Worm (Caenorhabditis elegans) whole organism, young adult: ENCODE measurements around the gene nlp-43.

Experiments used
- B0261.1 ChIP-seq: sonication (generic microtip); optimal IDR thresholded peaks from 2 replicates; lab custom pipeline; 2016; ENCODE audit warnings: mild to moderate bottlenecking, missing genetic modification characterization, moderate library complexity, missing compliant biosample characterization
- C06A6.2 ChIP-seq: fragments of 200-800 bp; sonication (Bioruptor generic); conservative IDR thresholded peaks from 2 replicates; pipeline ENCODE4 v1.3.6; 2022; ENCODE audit warnings: missing genetic modification characterization, missing compliant biosample characterization
- F10E7.11 ChIP-seq: sonication (generic microtip); optimal IDR thresholded peaks from 2 replicates; lab custom pipeline; 2017; ENCODE audit warnings: mild to moderate bottlenecking, missing genetic modification characterization, moderate library complexity, missing compliant biosample characterization
- F33H1.4 ChIP-seq: fragments of 200-800 bp; sonication (Bioruptor generic); IDR thresholded peaks from 2 replicates; pipeline ENCODE4 v1.3.6; 2022; ENCODE audit warnings: missing genetic modification reagents, missing genetic modification characterization, missing compliant biosample characterization
- K11D2.4 ChIP-seq: fragments of 200-800 bp; sonication (Bioruptor generic); IDR thresholded peaks from 2 replicates; pipeline ENCODE4 v1.3.6; 2022; ENCODE audit warnings: missing genetic modification reagents, missing genetic modification characterization, missing compliant biosample characterization
- Y53G8AR.9 ChIP-seq: fragments of 200-800 bp; sonication (Bioruptor generic); conservative IDR thresholded peaks from 2 replicates; pipeline ENCODE4 v1.3.6; 2022; ENCODE audit warnings: missing genetic modification reagents, missing genetic modification characterization, missing compliant biosample characterization
- Y56A3A.18 ChIP-seq: fragments of 200-800 bp; sonication (Bioruptor generic); IDR thresholded peaks from 2 replicates; pipeline ENCODE4 v1.3.6; 2022; ENCODE audit warnings: missing genetic modification reagents, missing genetic modification characterization, missing compliant biosample characterization
- akir-1 ChIP-seq: fragments of 200-800 bp; sonication (Bioruptor generic); optimal IDR thresholded peaks from 2 replicates; lab custom pipeline; 2018; ENCODE audit warnings: mild to moderate bottlenecking, missing genetic modification characterization, moderate library complexity, missing compliant biosample characterization
- atf-7 ChIP-seq: sonication (generic microtip); optimal IDR thresholded peaks from 2 replicates; lab custom pipeline; 2017; ENCODE audit warnings: mild to moderate bottlenecking, missing genetic modification characterization, missing compliant biosample characterization
- athp-1 ChIP-seq: sonication (generic microtip); optimal IDR thresholded peaks from 2 replicates; lab custom pipeline; 2017; ENCODE audit warnings: mild to moderate bottlenecking, missing genetic modification characterization, missing compliant biosample characterization
- attf-5 ChIP-seq: fragments of 200-800 bp; sonication (Bioruptor generic); optimal IDR thresholded peaks from 2 replicates; lab custom pipeline; 2018; ENCODE audit warnings: mild to moderate bottlenecking, missing genetic modification characterization, missing compliant biosample characterization
- ceh-100 ChIP-seq: fragments of 200-800 bp; sonication (Bioruptor generic); IDR thresholded peaks from 2 replicates; pipeline ENCODE4 v1.3.6; 2022; ENCODE audit warnings: missing genetic modification reagents, missing genetic modification characterization, missing compliant biosample characterization
- ceh-79 ChIP-seq: sonication (generic microtip); optimal IDR thresholded peaks from 2 replicates; lab custom pipeline; 2017; ENCODE audit warnings: mild to moderate bottlenecking, missing genetic modification characterization, missing compliant biosample characterization
- egl-44 ChIP-seq: fragments of 200-800 bp; sonication (Bioruptor generic); IDR thresholded peaks from 2 replicates; pipeline ENCODE4 v1.3.6; 2022; ENCODE audit warnings: missing genetic modification reagents, missing genetic modification characterization, missing compliant biosample characterization
- egrh-3 ChIP-seq: fragments of 200-800 bp; sonication (Bioruptor generic); IDR thresholded peaks from 2 replicates; pipeline ENCODE4 v1.3.6; 2022; ENCODE audit warnings: missing genetic modification reagents, missing genetic modification characterization, missing compliant biosample characterization
- ekl-4 ChIP-seq: fragments of 200-800 bp; sonication (Bioruptor generic); IDR thresholded peaks from 2 replicates; pipeline ENCODE4 v1.3.6; 2022; ENCODE audit warnings: missing genetic modification reagents, missing genetic modification characterization, missing compliant biosample characterization
- ets-4 ChIP-seq: fragments of 200-800 bp; sonication (Bioruptor generic); optimal IDR thresholded peaks from 2 replicates; lab custom pipeline; 2018; ENCODE audit warnings: mild to moderate bottlenecking, missing genetic modification characterization, missing compliant biosample characterization
- fkh-3 ChIP-seq: sonication (generic microtip); optimal IDR thresholded peaks from 2 replicates; lab custom pipeline; 2016; ENCODE audit warnings: mild to moderate bottlenecking, missing genetic modification characterization, missing compliant biosample characterization
- him-1 ChIP-seq: sonication (generic microtip); optimal IDR thresholded peaks from 2 replicates; lab custom pipeline; 2016; ENCODE audit warnings: missing genotype, missing genetic modification reagents, missing genetic modification characterization, missing compliant biosample characterization
- hlh-12 ChIP-seq: sonication (generic microtip); optimal IDR thresholded peaks from 2 replicates; lab custom pipeline; 2016; ENCODE audit warnings: missing genetic modification characterization, missing compliant biosample characterization
- hmg-1.2 ChIP-seq: fragments of 200-800 bp; sonication (Bioruptor generic); IDR thresholded peaks from 2 replicates; pipeline ENCODE4 v1.3.6; 2022; ENCODE audit warnings: missing genetic modification reagents, missing genetic modification characterization, missing compliant biosample characterization
- hmg-20 ChIP-seq: fragments of 200-800 bp; sonication (Bioruptor generic); IDR thresholded peaks from 2 replicates; pipeline ENCODE4 v1.3.6; 2022; ENCODE audit warnings: missing genetic modification reagents, missing genetic modification characterization, missing compliant biosample characterization
- hsf-1 ChIP-seq: fragments of 200-800 bp; sonication (Bioruptor generic); IDR thresholded peaks from 2 replicates; pipeline ENCODE4 v1.3.6; 2022; ENCODE audit warnings: missing genetic modification reagents, missing genetic modification characterization, missing compliant biosample characterization
- let-526 ChIP-seq: fragments of 200-800 bp; sonication (Bioruptor generic); IDR thresholded peaks from 2 replicates; pipeline ENCODE4 v1.3.6; 2022; ENCODE audit warnings: missing genetic modification reagents, missing genetic modification characterization, missing compliant biosample characterization
- madf-6 ChIP-seq: fragments of 200-800 bp; sonication (Bioruptor generic); IDR thresholded peaks from 2 replicates; pipeline ENCODE4 v1.3.6; 2022; ENCODE audit warnings: missing genetic modification reagents, missing genetic modification characterization, missing compliant biosample characterization
- mes-4 ChIP-seq: sonication (generic microtip); optimal IDR thresholded peaks from 2 replicates; lab custom pipeline; 2016; ENCODE audit warnings: missing genotype, missing genetic modification characterization, missing compliant biosample characterization
- nhr-120 ChIP-seq: fragments of 200-800 bp; sonication (Bioruptor generic); IDR thresholded peaks from 2 replicates; pipeline ENCODE4 v1.3.6; 2022; ENCODE audit warnings: missing genetic modification characterization, missing compliant biosample characterization
- nhr-179 ChIP-seq: sonication (generic microtip); optimal IDR thresholded peaks from 2 replicates; lab custom pipeline; 2016; ENCODE audit warnings: mild to moderate bottlenecking, missing genetic modification characterization, missing compliant biosample characterization
- nhr-80 ChIP-seq: sonication (generic microtip); optimal IDR thresholded peaks from 2 replicates; lab custom pipeline; 2016; ENCODE audit warnings: missing genetic modification characterization, missing compliant biosample characterization
- nhr-90 ChIP-seq: sonication (generic microtip); optimal IDR thresholded peaks from 2 replicates; lab custom pipeline; 2016; ENCODE audit warnings: missing genotype, mild to moderate bottlenecking, missing genetic modification characterization, missing compliant biosample characterization
- rcor-1 ChIP-seq: fragments of 200-800 bp; sonication (Bioruptor generic); IDR thresholded peaks from 2 replicates; pipeline ENCODE4 v1.3.6; 2022; ENCODE audit warnings: missing genetic modification reagents, missing genetic modification characterization, missing compliant biosample characterization
- repo-1 ChIP-seq: sonication (generic microtip); optimal IDR thresholded peaks from 2 replicates; lab custom pipeline; 2017; ENCODE audit warnings: mild to moderate bottlenecking, missing genetic modification characterization, missing compliant biosample characterization
- rpc-1 ChIP-seq, 2 experiments: fragments of 150-350 bp in 1 of 2; sonication (generic microtip) in 1 of 2; optimal IDR thresholded peaks; 2 replicates each; lab custom pipeline; 2014 to 2018; ENCODE audit warnings: missing biosample characterization in 1 of 2, missing genetic modification characterization in 1 of 2, missing genetic modification reagents in 1 of 2, missing genotype in 1 of 2
- sea-2 ChIP-seq: fragments of 200-800 bp; sonication (Bioruptor generic); IDR thresholded peaks from 2 replicates; pipeline ENCODE4 v1.3.6; 2022; ENCODE audit warnings: missing genetic modification characterization, missing compliant biosample characterization
- sptf-2 ChIP-seq: fragments of 200-800 bp; sonication (Bioruptor generic); optimal IDR thresholded peaks from 2 replicates; lab custom pipeline; 2018; ENCODE audit warnings: mild to moderate bottlenecking, missing genetic modification characterization, missing compliant biosample characterization
- tbp1 ChIP-seq: fragments of 200-800 bp; sonication (Bioruptor generic); optimal IDR thresholded peaks from 2 replicates; lab custom pipeline; 2018; ENCODE audit warnings: mild to moderate bottlenecking, missing genetic modification characterization, missing compliant biosample characterization
- tlf-1 ChIP-seq: fragments of 200-800 bp; sonication (Bioruptor generic); optimal IDR thresholded peaks from 2 replicates; lab custom pipeline; 2018; ENCODE audit warnings: mild to moderate bottlenecking, missing genetic modification characterization, missing compliant biosample characterization
- zfh-2 ChIP-seq: fragments of 200-800 bp; sonication (Bioruptor generic); conservative IDR thresholded peaks from 2 replicates; pipeline ENCODE4 v1.3.6; 2022; ENCODE audit warnings: missing genetic modification reagents, missing genetic modification characterization, missing compliant biosample characterization
- zim-3 ChIP-seq: sonication (generic microtip); optimal IDR thresholded peaks from 2 replicates; lab custom pipeline; 2017; ENCODE audit warnings: mild to moderate bottlenecking, missing genetic modification characterization, moderate library complexity, missing compliant biosample characterization
- ztf-18 ChIP-seq: sonication (generic microtip); optimal IDR thresholded peaks from 2 replicates; lab custom pipeline; 2016; ENCODE audit warnings: missing genotype, mild to moderate bottlenecking, missing genetic modification characterization, missing compliant biosample characterization
- ztf-25 ChIP-seq: fragments of 200-800 bp; sonication (Bioruptor generic); IDR thresholded peaks from 2 replicates; pipeline ENCODE4 v1.3.6; 2022; ENCODE audit warnings: missing genetic modification reagents, missing genetic modification characterization, missing compliant biosample characterization
- ztf-28 ChIP-seq: fragments of 200-800 bp; sonication (Bioruptor generic); IDR thresholded peaks from 2 replicates; pipeline ENCODE4 v1.3.6; 2022; ENCODE audit warnings: missing genetic modification reagents, missing genetic modification characterization, missing compliant biosample characterization
- ztf-6 ChIP-seq: fragments of 200-800 bp; sonication (Bioruptor generic); IDR thresholded peaks from 2 replicates; pipeline ENCODE4 v1.3.6; 2022; ENCODE audit warnings: missing genetic modification reagents, missing genetic modification characterization, missing compliant biosample characterization

The nlp-43 gene

DNA sequence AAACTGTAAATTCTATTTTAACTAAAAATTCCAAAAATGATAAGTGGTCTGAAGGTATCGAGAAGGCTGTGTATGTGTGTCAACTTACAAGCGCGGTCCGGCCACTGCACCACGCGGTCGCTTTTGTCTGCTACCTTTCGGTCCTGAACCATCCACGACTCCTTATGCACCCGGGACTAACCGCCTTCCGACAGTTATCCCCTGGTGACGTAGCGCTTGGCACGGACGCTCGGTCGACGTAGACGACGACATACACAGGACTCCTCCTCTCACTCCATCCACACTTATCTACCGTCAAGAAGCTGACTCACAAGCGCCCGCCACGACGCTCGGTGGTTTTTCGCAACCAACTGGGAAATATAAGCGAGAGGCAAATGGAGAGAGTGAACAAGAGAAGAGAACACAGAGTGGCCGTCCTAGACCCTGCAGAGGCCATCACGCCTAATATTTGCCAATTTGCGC is 10.8 kb upstream of the nlp-43 start (continued):
- TF ChIP-seq B0261.1 (tag; lab: Kevin White, UChicago) (peak; percentile 79), ets-4 (GFP tag; lab: Kevin White, UChicago) (peak; percentile 55), zfh-2 (GFP tag; lab: Robert Waterston, UW) (peak; percentile 96), nhr-80 (tag; lab: Kevin White, UChicago) (peak; percentile 89), ceh-100 (GFP tag; lab: Robert Waterston, UW) (peak; percentile 71), mes-4 (tag; lab: Kevin White, UChicago) (peak; percentile 54), him-1 (peak; percentile 55), let-526 (GFP tag; lab: Robert Waterston, UW) (peak; percentile 59; the same call in 1 of the 2 replicates), attf-5 (GFP tag; lab: Kevin White, UChicago) (peak; percentile 71), hmg-20 (GFP tag; lab: Robert Waterston, UW) (peak; percentile 77; the same call in 1 of the 2 replicates), nhr-179 (tag; lab: Kevin White, UChicago) (peak; percentile 70), sea-2 (GFP tag; lab: Robert Waterston, UW) (peak; percentile 84), tlf-1 (peak; percentile 60), sptf-2 (GFP tag; lab: Kevin White, UChicago) (peak; percentile 44), hlh-12 (peak; percentile 8), rcor-1 (GFP tag; lab: Robert Waterston, UW) (peak; percentile 93), F33H1.4 (GFP tag; lab: Robert Waterston, UW) (peak; percentile 71), C06A6.2 (GFP tag; lab: Robert Waterston, UW) (peak; percentile 72; the same call in 1 of the 2 replicates), K11D2.4 (GFP tag; lab: Robert Waterston, UW) (peak; percentile 87), akir-1 (GFP tag; lab: Kevin White, UChicago) (peak; percentile 39), zim-3 (tag; lab: Kevin White, UChicago) (peak; percentile 1), nhr-90 (tag; lab: Kevin White, UChicago) (peak; percentile 70), F10E7.11 (tag; lab: Kevin White, UChicago) (peak; percentile 67), rpc-1 (optimal IDR thresholded peaks at IDR 0.05; lab: Kevin White, UChicago) (peak; percentile 71), rpc-1 (tag; optimal IDR thresholded peaks at IDR 0.05; lab: Kevin White, UChicago) (peak; percentile 63), egl-44 (GFP tag; lab: Robert Waterston, UW) (peak; percentile 69; the same call in 1 of the 2 replicates), ztf-18 (peak; percentile 87), ceh-79 (tag; lab: Kevin White, UChicago) (peak; percentile 68), atf-7 (peak; percentile 85), ztf-25 (GFP tag; lab: Robert Waterston, UW) (0 out of 2 replicates have a peak, but pooled peaks have one; percentile 17), hsf-1 (GFP tag; lab: Robert Waterston, UW) (0 out of 2 replicates have a peak, but pooled peaks have one; percentile 55), ekl-4 (GFP tag; lab: Robert Waterston, UW) (peak; percentile 87), Y53G8AR.9 (GFP tag; lab: Robert Waterston, UW) (peak; percentile 74), athp-1 (peak; percentile 46), egrh-3 (peak; percentile 84), fkh-3 (tag; lab: Kevin White, UChicago) (peak; percentile 64), Y56A3A.18 (GFP tag; lab: Robert Waterston, UW) (peak; percentile 84; the same call in 1 of the 2 replicates), hmg-1.2 (GFP tag; lab: Robert Waterston, UW) (peak; percentile 80), madf-6 (GFP tag; lab: Robert Waterston, UW) (peak; percentile 70), nhr-120 (0 out of 2 replicates have a peak, but pooled peaks have one; percentile 19), tbp1 (GFP tag; lab: Kevin White, UChicago) (peak; percentile 85), ztf-6 (GFP tag; lab: Robert Waterston, UW) (peak; percentile 23; the same call in 1 of the 2 replicates), repo-1 (tag; lab: Kevin White, UChicago) (peak; percentile 90), ztf-28 (0 out of 2 replicates have a peak, but pooled peaks have one; percentile 61)
